Fruit fly (Drosophila melanogaster) whole organism, embryonic: Measurements from ENCODE around the gene mRpL12.

Experiments
- CG1024 ChIP-seq: fragments of 200-800 bp; sonication (Bioruptor generic); IDR thresholded peaks from 2 replicates; pipeline ENCODE4 v1.3.6; 2022; ENCODE audit warnings: missing biosample characterization, missing genetic modification characterization
- CG11398 ChIP-seq: fragments of 200-800 bp; sonication (Bioruptor generic); optimal IDR thresholded peaks from 2 replicates; lab custom pipeline; 2016; ENCODE audit warnings: missing biosample characterization, missing genetic modification characterization
- CG11695 ChIP-seq: fragments of 200-800 bp; sonication (Bioruptor generic); IDR thresholded peaks from 3 replicates; pipeline ENCODE4 v1.3.6; 2022; ENCODE audit warnings: missing biosample characterization, missing genetic modification characterization
- CG12104 ChIP-seq: fragments of 200-800 bp; sonication (Bioruptor generic); optimal IDR thresholded peaks from 3 replicates; lab custom pipeline; 2016; ENCODE audit warnings: missing biosample characterization, missing genetic modification characterization
- CG12219 ChIP-seq: fragments of 200-800 bp; sonication (Bioruptor generic); optimal IDR thresholded peaks from 3 replicates; lab custom pipeline; 2018; ENCODE audit warnings: missing biosample characterization, mild to moderate bottlenecking, missing genetic modification characterization
- CG12236 ChIP-seq: fragments of 200-800 bp; sonication (Bioruptor generic); optimal IDR thresholded peaks from 2 replicates; lab custom pipeline; 2016; ENCODE audit warnings: missing biosample characterization, missing genetic modification characterization
- CG13287 ChIP-seq: fragments of 200-800 bp; sonication (Bioruptor generic); IDR thresholded peaks from 2 replicates; pipeline ENCODE4 v1.3.6; 2022; ENCODE audit warnings: missing biosample characterization, missing genetic modification characterization; ENCODE audit not compliant: partially characterized antibody
- CG13894 ChIP-seq: fragments of 200-800 bp; sonication (Bioruptor generic); optimal IDR thresholded peaks from 3 replicates; lab custom pipeline; 2018; ENCODE audit warnings: missing biosample characterization, mild to moderate bottlenecking, missing genetic modification characterization, moderate library complexity
- CG15514 ChIP-seq: fragments of 200-800 bp; sonication (Bioruptor generic); optimal IDR thresholded peaks from 3 replicates; lab custom pipeline; 2017; ENCODE audit warnings: missing biosample characterization, missing genetic modification characterization, mild to moderate bottlenecking, moderate library complexity, missing genetic modification reagents
- CG16815 ChIP-seq: fragments of 200-800 bp; sonication (Bioruptor generic); optimal IDR thresholded peaks from 3 replicates; lab custom pipeline; 2017; ENCODE audit warnings: missing biosample characterization, mild to moderate bottlenecking, missing genetic modification characterization
- CG17328 ChIP-seq: fragments of 200-800 bp; sonication (Bioruptor generic); IDR thresholded peaks from 2 replicates; pipeline ENCODE4 v1.3.6; 2022; ENCODE audit warnings: missing biosample characterization, missing genetic modification characterization
- CG18262 ChIP-seq: fragments of 200-800 bp; optimal IDR thresholded peaks from 3 replicates; lab custom pipeline; 2019; ENCODE audit warnings: missing biosample characterization, mild to moderate bottlenecking, missing genetic modification characterization, moderate library complexity
- CG2116 ChIP-seq: fragments of 200-800 bp; sonication (Bioruptor generic); optimal IDR thresholded peaks from 3 replicates; lab custom pipeline; 2018; ENCODE audit warnings: missing biosample characterization, mild to moderate bottlenecking, missing genetic modification characterization
- CG3163 ChIP-seq: fragments of 200-800 bp; sonication (Bioruptor generic); optimal IDR thresholded peaks from 3 replicates; lab custom pipeline; 2016; ENCODE audit warnings: missing biosample characterization, missing genetic modification characterization
- CG33213 ChIP-seq: fragments of 200-800 bp; sonication (Bioruptor generic); optimal IDR thresholded peaks from 3 replicates; lab custom pipeline; 2016; ENCODE audit warnings: missing biosample characterization, missing genetic modification characterization
- CG4360 ChIP-seq: fragments of 200-800 bp; sonication (Bioruptor generic); IDR thresholded peaks from 2 replicates; pipeline ENCODE4 v1.3.6; 2022; ENCODE audit warnings: missing biosample characterization, missing genetic modification characterization
- CG8281 ChIP-seq: fragments of 200-800 bp; sonication (Bioruptor generic); optimal IDR thresholded peaks from 2 replicates; lab custom pipeline; 2018; ENCODE audit warnings: missing biosample characterization, mild to moderate bottlenecking, missing genetic modification characterization, moderate library complexity
- CG8765 ChIP-seq: fragments of 200-800 bp; sonication (Bioruptor generic); IDR thresholded peaks from 2 replicates; pipeline ENCODE4 v1.3.6; 2022; ENCODE audit warnings: missing biosample characterization, missing genetic modification characterization
- CG9817 ChIP-seq: fragments of 200-800 bp; sonication (Bioruptor generic); optimal IDR thresholded peaks from 2 replicates; lab custom pipeline; 2018; ENCODE audit warnings: missing biosample characterization, mild to moderate bottlenecking, missing genetic modification characterization, moderate library complexity
- CkIIα-i1 ChIP-seq: fragments of 200-800 bp; sonication (Bioruptor generic); IDR thresholded peaks from 2 replicates; pipeline ENCODE4 v1.3.6; 2022; ENCODE audit warnings: missing biosample characterization, missing genetic modification characterization
- ERR ChIP-seq: fragments of 200-800 bp; sonication (Bioruptor generic); optimal IDR thresholded peaks from 2 replicates; lab custom pipeline; 2016; ENCODE audit warnings: missing biosample characterization, missing genetic modification characterization
- HLH3B ChIP-seq: fragments of 200-800 bp; sonication (Bioruptor generic); IDR thresholded peaks from 2 replicates; pipeline ENCODE4 v1.3.6; 2022; ENCODE audit warnings: missing biosample characterization, missing genetic modification characterization
- Hmx ChIP-seq: fragments of 200-800 bp; sonication (Bioruptor generic); optimal IDR thresholded peaks from 2 replicates; lab custom pipeline; 2016; ENCODE audit warnings: missing biosample characterization, missing genetic modification characterization
- Kr ChIP-seq: fragments of 200-800 bp; sonication (Bioruptor generic); optimal IDR thresholded peaks from 2 replicates; lab custom pipeline; 2017; ENCODE audit warnings: missing biosample characterization, mild to moderate bottlenecking, missing genetic modification characterization
- MTF-1 ChIP-seq: fragments of 200-800 bp; sonication (Bioruptor generic); optimal IDR thresholded peaks from 2 replicates; lab custom pipeline; 2018; ENCODE audit warnings: missing biosample characterization, mild to moderate bottlenecking, missing genetic modification characterization, borderline replicate concordance
- Sin3A ChIP-seq: fragments of >200 bp; optimal IDR thresholded peaks from 2 replicates; lab custom pipeline; 2018
- Six4 ChIP-seq: fragments of 200-800 bp; sonication (Bioruptor generic); optimal IDR thresholded peaks from 2 replicates; lab custom pipeline; 2016; ENCODE audit warnings: missing biosample characterization, missing genetic modification characterization
- Sry-δ ChIP-seq: fragments of 200-800 bp; sonication (Bioruptor generic); optimal IDR thresholded peaks from 2 replicates; lab custom pipeline; 2016; ENCODE audit warnings: missing biosample characterization, missing genetic modification characterization
- abd-A ChIP-seq: fragments of 200-800 bp; sonication (Bioruptor generic); optimal IDR thresholded peaks from 3 replicates; lab custom pipeline; 2019; ENCODE audit warnings: missing biosample characterization, mild to moderate bottlenecking, missing genetic modification characterization, moderate library complexity
- aop ChIP-seq: fragments of 200-800 bp; sonication (Bioruptor generic); IDR thresholded peaks from 2 replicates; pipeline ENCODE4 v1.3.6; 2022; ENCODE audit warnings: missing biosample characterization, missing genetic modification characterization
- ap ChIP-seq: fragments of 200-800 bp; sonication (Bioruptor generic); IDR thresholded peaks from 2 replicates; pipeline ENCODE4 v1.3.6; 2022; ENCODE audit warnings: missing biosample characterization, missing genetic modification characterization
- caup ChIP-seq: fragments of 200-800 bp; sonication (Bioruptor generic); optimal IDR thresholded peaks from 3 replicates; lab custom pipeline; 2017; ENCODE audit warnings: missing biosample characterization, mild to moderate bottlenecking, missing genetic modification characterization, moderate library complexity; ENCODE audit not compliant: severe bottlenecking
- dati ChIP-seq: fragments of 200-800 bp; sonication (Bioruptor generic); IDR thresholded peaks from 2 replicates; pipeline ENCODE4 v1.3.6; 2022; ENCODE audit warnings: missing biosample characterization, missing genetic modification characterization
- dm ChIP-seq: fragments of 200-800 bp; sonication (Bioruptor generic); optimal IDR thresholded peaks from 3 replicates; lab custom pipeline; 2016; ENCODE audit warnings: missing biosample characterization, missing genetic modification characterization
- exex ChIP-seq: fragments of 200-800 bp; sonication (Bioruptor generic); optimal IDR thresholded peaks from 4 replicates; lab custom pipeline; 2018; ENCODE audit warnings: missing biosample characterization, mild to moderate bottlenecking, missing genetic modification characterization, moderate library complexity
- gcm ChIP-seq: fragments of 200-800 bp; sonication (Bioruptor generic); optimal IDR thresholded peaks from 2 replicates; lab custom pipeline; 2019; ENCODE audit warnings: missing biosample characterization, mild to moderate bottlenecking, missing genetic modification characterization, moderate library complexity
- gem ChIP-seq: fragments of 200-800 bp; sonication (Bioruptor generic); optimal IDR thresholded peaks from 2 replicates; lab custom pipeline; 2019; ENCODE audit warnings: missing biosample characterization, mild to moderate bottlenecking, missing genetic modification characterization, moderate library complexity
- h ChIP-seq: fragments of >200 bp; optimal IDR thresholded peaks from 2 replicates; lab custom pipeline; 2017
- lov ChIP-seq, 2 experiments: fragments of 200-800 bp in 1 of 2; fragments of >200 bp in 1 of 2; sonication (Bioruptor generic) in 1 of 2; IDR thresholded peaks in 1 of 2; optimal IDR thresholded peaks in 1 of 2; 2 replicates in 1 of 2; 3 replicates in 1 of 2; pipeline versions ENCODE4 v1.3.6 to Lab custom; 2017 to 2022; ENCODE audit warnings: missing biosample characterization in 1 of 2, missing genetic modification characterization in 1 of 2
- luna ChIP-seq: fragments of 200-800 bp; sonication (Bioruptor generic); optimal IDR thresholded peaks from 2 replicates; lab custom pipeline; 2016; ENCODE audit warnings: missing biosample characterization, missing genetic modification characterization
- nerfin-2 ChIP-seq: fragments of 200-800 bp; sonication (Bioruptor generic); IDR thresholded peaks from 2 replicates; pipeline ENCODE4 v1.3.6; 2022; ENCODE audit warnings: missing biosample characterization, missing genetic modification characterization; ENCODE audit not compliant: partially characterized antibody
- nom ChIP-seq: fragments of 200-800 bp; sonication (Bioruptor generic); optimal IDR thresholded peaks from 2 replicates; lab custom pipeline; 2017; ENCODE audit warnings: missing biosample characterization, missing genetic modification characterization, mild to moderate bottlenecking, moderate library complexity, missing genetic modification reagents
- odd ChIP-seq: fragments of 200-800 bp; sonication (Bioruptor generic); optimal IDR thresholded peaks from 2 replicates; lab custom pipeline; 2017; ENCODE audit warnings: missing biosample characterization, mild to moderate bottlenecking, missing genetic modification characterization
- org-1 ChIP-seq: fragments of 200-800 bp; sonication (Bioruptor generic); optimal IDR thresholded peaks from 2 replicates; lab custom pipeline; 2017; ENCODE audit warnings: missing biosample characterization, missing genetic modification characterization
- pum ChIP-seq: fragments of 200-800 bp; sonication (Bioruptor generic); optimal IDR thresholded peaks from 2 replicates; lab custom pipeline; 2016; ENCODE audit warnings: missing biosample characterization, missing genetic modification characterization
- repo ChIP-seq: fragments of 200-800 bp; sonication (Bioruptor generic); optimal IDR thresholded peaks from 2 replicates; lab custom pipeline; 2016; ENCODE audit warnings: missing biosample characterization, missing genetic modification characterization
- run ChIP-seq: fragments of 200-800 bp; sonication (Bioruptor generic); optimal IDR thresholded peaks from 3 replicates; lab custom pipeline; 2018; ENCODE audit warnings: missing biosample characterization, mild to moderate bottlenecking, missing genetic modification characterization
- sisA ChIP-seq: fragments of 200-800 bp; sonication (Bioruptor generic); IDR thresholded peaks from 2 replicates; pipeline ENCODE4 v1.3.6; 2022; ENCODE audit warnings: missing biosample characterization, missing genetic modification characterization
- sug ChIP-seq: fragments of 200-800 bp; optimal IDR thresholded peaks from 2 replicates; lab custom pipeline; 2019; ENCODE audit warnings: missing biosample characterization, mild to moderate bottlenecking, missing genetic modification characterization, moderate library complexity
- toy ChIP-seq: fragments of 200-800 bp; sonication (Bioruptor generic); IDR thresholded peaks from 2 replicates; pipeline ENCODE4 v1.3.6; 2022; ENCODE audit warnings: missing biosample characterization, missing genetic modification characterization

mRpL12 gene

dm6 chr3L:8953199-8953956, 3.2 kb upstream of the mRpL12 start (continued):
- TF ChIP-seq run (tag; lab: Kevin White, UChicago) (peak; percentile 42), gem (peak; percentile 84), ERR (no peak), CG12104 (peak; percentile 28), CG15514 (GFP tag; lab: Kevin White, UChicago) (peak; percentile 57), org-1 (GFP tag; lab: Kevin White, UChicago) (peak; percentile 76), Six4 (GFP tag; lab: Kevin White, UChicago) (no peak), Kr (GFP tag; lab: Kevin White, UChicago) (no peak), exex (tag; lab: Kevin White, UChicago) (peak; percentile 42), lov (optimal IDR thresholded peaks at IDR 0.05; lab: Kevin White, UChicago) (no peak), lov (GFP tag; IDR thresholded peaks at IDR 0.05; lab: Robert Waterston, UW) (no peak), odd (GFP tag; lab: Kevin White, UChicago) (peak; percentile 76), aop (no peak), MTF-1 (peak; percentile 25), CG16815 (peak; percentile 34), CG12236 (no peak), pum (GFP tag; lab: Kevin White, UChicago) (peak; percentile 57), CG12219 (GFP tag; lab: Kevin White, UChicago) (peak; percentile 56), CG11398 (GFP tag; lab: Kevin White, UChicago) (no peak), CG1024 (GFP tag; lab: Robert Waterston, UW) (no peak), toy (GFP tag; lab: Robert Waterston, UW) (no peak), CG33213 (GFP tag; lab: Kevin White, UChicago) (no peak), HLH3B (no peak), CG3163 (GFP tag; lab: Kevin White, UChicago) (no peak), CG18262 (peak; percentile 78), CG2116 (GFP tag; lab: Kevin White, UChicago) (peak; percentile 44), CG13287 (GFP tag; lab: Robert Waterston, UW) (peak; percentile 30), CG11695 (peak; percentile 50; the same call in 1 of the 3 replicates), ap (no peak), CkIIα-i1 (GFP tag; lab: Robert Waterston, UW) (no peak), sisA (GFP tag; lab: Robert Waterston, UW) (no peak), caup (GFP tag; lab: Kevin White, UChicago) (peak; percentile 60), abd-A (tag; lab: Kevin White, UChicago) (peak; percentile 69), Sry-δ (GFP tag; lab: Kevin White, UChicago) (peak; percentile 15), luna (GFP tag; lab: Kevin White, UChicago) (no peak), repo (no peak), Sin3A (lab: Kevin White, UChicago) (no peak), Hmx (GFP tag; lab: Kevin White, UChicago) (no peak), CG8281 (peak; percentile 42), dati (GFP tag; lab: Robert Waterston, UW) (no peak), h (lab: Kevin White, UChicago) (no peak), CG13894 (peak; percentile 38), CG9817 (tag; lab: Kevin White, UChicago) (peak; percentile 55), sug (tag; lab: Kevin White, UChicago) (peak; percentile 64), CG8765 (GFP tag; lab: Robert Waterston, UW) (no peak), gcm (GFP tag; lab: Kevin White, UChicago) (peak; percentile 60), CG4360 (GFP tag; lab: Robert Waterston, UW) (0 out of 2 replicates have a peak, but pooled peaks have one; percentile 4), dm (GFP tag; lab: Kevin White, UChicago) (no peak), nom (peak; percentile 40), CG17328 (GFP tag; lab: Robert Waterston, UW) (no peak), nerfin-2 (0 out of 2 replicates have a peak, but pooled peaks have one; percentile 48)
